Worm (Caenorhabditis elegans): ENCODE data around the gene T22C8.6.

DNA sequence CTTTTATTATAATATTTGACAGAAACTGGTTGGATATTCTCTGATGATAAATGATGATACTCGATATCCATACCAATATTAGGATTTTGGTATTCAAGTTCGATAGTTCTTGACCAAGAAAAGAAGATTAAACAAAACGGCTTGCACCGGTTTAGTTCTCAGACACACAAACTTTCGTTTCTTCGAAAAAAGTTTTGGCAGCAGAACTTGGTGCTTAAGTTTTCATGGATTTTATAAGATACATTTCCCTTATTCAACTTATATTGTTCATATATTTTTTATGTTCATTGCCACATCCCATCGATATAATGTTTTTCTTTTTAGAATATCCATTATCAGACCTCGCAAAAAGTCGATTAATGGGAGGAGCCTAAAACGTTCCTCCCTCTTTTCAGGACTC lies 39.4 kb downstream of the T22C8.6 start, which contains the start of gene aptf-4:
- no peak for TF ChIP-seq him-1 (tag; optimal IDR thresholded peaks at IDR 0.05)
- TF ChIP-seq dao-5 (tag; optimal IDR thresholded peaks at IDR 0.05): no peak
- no peak for TF ChIP-seq W03F9.2 (tag; optimal IDR thresholded peaks at IDR 0.05)

Data from whole organism, L4/young adult.